Worm (Caenorhabditis elegans) whole organism, L4/young adult: ENCODE measurements around the gene ugt-47.

ENCODE experiments used
- W03F9.2 ChIP-seq: fragments of 150-350 bp; optimal IDR thresholded peaks from 2 replicates; lab custom pipeline; 2014; ENCODE audit warnings: missing biosample characterization, missing genetic modification characterization
- him-1 ChIP-seq: sonication (generic microtip); optimal IDR thresholded peaks from 2 replicates; lab custom pipeline; 2016; ENCODE audit warnings: missing genotype, missing genetic modification reagents, missing genetic modification characterization, missing compliant biosample characterization

- TF ChIP-seq him-1 (tag; lab: Kevin White, UChicago) (no peak), W03F9.2 (tag; lab: Kevin White, UChicago) (no peak)
Measured at ce11 chrV:10084864-10085263, 13.5 kb downstream of the ugt-47 start, which contains the start of gene R04B5.6.
